Fruit fly (Drosophila melanogaster): Measurements from ENCODE around the gene CG12278.

Gene CG12278

DNA sequence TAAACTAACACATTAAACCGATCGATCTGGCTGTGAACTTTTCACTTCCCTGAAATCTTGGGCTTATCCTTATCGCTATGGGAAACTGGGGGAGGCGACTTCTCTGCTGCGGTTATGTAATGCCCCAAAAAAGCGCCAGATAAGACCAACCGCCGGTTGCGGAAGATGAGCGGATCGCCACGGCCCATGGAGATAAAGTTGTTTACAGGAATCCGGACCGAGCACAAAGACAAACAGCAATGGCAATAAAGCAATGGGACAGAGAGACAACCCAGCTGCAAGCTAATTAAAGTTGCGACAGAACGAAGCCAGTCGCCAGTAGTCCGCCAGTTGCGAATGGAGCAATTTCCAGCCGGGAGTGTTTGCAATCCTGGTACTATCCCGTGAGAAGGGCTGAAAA lies 28.2 kb upstream of the CG12278 start, which contains the start of gene CG5697 (continued):
- TF ChIP-seq tai (GFP tag; optimal IDR thresholded peaks at IDR 0.05) (no peak), Hnf4 (GFP tag; optimal IDR thresholded peaks at IDR 0.05) (no peak), brk (GFP tag; optimal IDR thresholded peaks at IDR 0.05) (no peak), psq (GFP tag; optimal IDR thresholded peaks at IDR 0.05) (no peak), Sp1 (GFP tag; optimal IDR thresholded peaks at IDR 0.05) (no peak), Hr78 (GFP tag; optimal IDR thresholded peaks at IDR 0.05) (no peak), jim (GFP tag; optimal IDR thresholded peaks at IDR 0.05) (no peak), Dif (GFP tag; optimal IDR thresholded peaks at IDR 0.05; ENCODE audit: partially characterized antibody) (no peak), dl (GFP tag; optimal IDR thresholded peaks at IDR 0.05; ENCODE audit: insufficient read depth in 1 of 2, partially characterized antibody in 2 of 2) (no peak)

DNA sequence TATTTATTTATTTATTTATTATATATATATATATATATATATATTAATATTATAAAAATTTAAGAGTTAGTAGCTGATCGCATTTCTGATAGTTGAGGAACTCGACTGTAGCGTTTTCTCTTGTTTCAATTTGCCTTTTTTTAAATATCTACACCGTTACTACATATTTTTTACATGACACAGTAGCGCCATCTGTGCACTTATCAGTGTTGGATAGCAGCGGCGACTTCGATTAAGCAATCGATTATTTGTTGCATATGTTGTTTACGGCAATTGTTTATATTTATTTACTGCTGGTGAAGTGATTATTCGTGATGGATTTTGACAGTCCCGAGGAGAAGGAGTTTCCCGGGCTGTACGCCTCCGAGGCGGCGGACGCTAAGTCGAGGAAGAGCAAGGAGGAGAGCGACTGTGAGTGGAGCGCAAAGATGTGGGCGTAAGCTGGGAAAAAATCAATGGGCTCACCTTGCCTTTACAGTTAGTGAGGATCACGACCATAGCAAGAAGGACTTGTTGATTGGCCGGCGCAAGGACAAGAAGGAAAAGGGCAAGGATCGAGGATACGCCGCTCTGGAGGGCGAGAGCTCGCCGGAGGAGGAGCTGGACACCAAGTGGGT lies 26.3 kb upstream of the CG12278 start, which contains the start of gene Rlip:
TSS of gene Rlip (plus strand) at position 221 of the 617 bp plus-strand sequence.
- peak; percentile 42 for TF ChIP-seq HLH106 (tag; optimal IDR thresholded peaks at IDR 0.05)
- no peak for TF ChIP-seq Abd-B (GFP tag; optimal IDR thresholded peaks at IDR 0.05)
- no peak for TF ChIP-seq ey (GFP tag; optimal IDR thresholded peaks at IDR 0.05)
- TF ChIP-seq h (GFP tag; optimal IDR thresholded peaks at IDR 0.05): peak; percentile 59
- peak; percentile 27 for TF ChIP-seq dmrt93B (GFP tag; optimal IDR thresholded peaks at IDR 0.05)
- TF ChIP-seq fru (GFP tag; optimal IDR thresholded peaks at IDR 0.05): peak; percentile 62
- TF ChIP-seq sv (GFP tag; optimal IDR thresholded peaks at IDR 0.05): no peak
- TF ChIP-seq Hnf4 (GFP tag; optimal IDR thresholded peaks at IDR 0.05): peak; percentile 52
- TF ChIP-seq psq (GFP tag; optimal IDR thresholded peaks at IDR 0.05): peak; percentile 9
- peak; percentile 50 for TF ChIP-seq rgr (GFP tag; optimal IDR thresholded peaks at IDR 0.05)
- no peak for TF ChIP-seq Rel (GFP tag; optimal IDR thresholded peaks at IDR 0.05)
- TF ChIP-seq Rel (tag; optimal IDR thresholded peaks at IDR 0.05): peak; percentile 17
- TF ChIP-seq CG9705 (GFP tag; optimal IDR thresholded peaks at IDR 0.05): peak; percentile 30
- TF ChIP-seq foxo (GFP tag; optimal IDR thresholded peaks at IDR 0.05): peak in 1 of 2 experiments; percentile 67

DNA sequence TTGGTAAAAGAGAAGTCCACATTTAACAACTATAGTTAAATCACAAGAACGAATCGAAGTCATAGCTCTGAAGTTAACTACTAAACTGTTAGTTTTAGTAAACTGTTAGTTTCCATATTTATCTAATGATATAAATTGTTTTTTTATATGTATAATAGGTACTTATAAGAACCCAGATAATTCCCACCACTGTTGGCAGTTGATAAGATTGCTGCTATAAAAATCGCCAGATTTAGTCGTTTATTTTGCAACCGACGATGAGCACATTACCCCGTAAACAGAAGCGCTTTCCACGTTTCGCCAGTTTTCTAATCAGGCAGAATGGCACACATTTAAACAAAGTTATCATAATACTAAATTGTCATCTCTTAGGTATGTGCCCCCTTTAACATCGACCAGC lies 24.8 kb upstream of the CG12278 start:
- TF ChIP-seq foxo (GFP tag; optimal IDR thresholded peaks at IDR 0.05) (peak in 1 of 2 experiments; percentile 31), brk (GFP tag; optimal IDR thresholded peaks at IDR 0.05) (peak; percentile 27), h (GFP tag; optimal IDR thresholded peaks at IDR 0.05) (peak; percentile 7), tai (GFP tag; optimal IDR thresholded peaks at IDR 0.05) (no peak), dl (GFP tag; optimal IDR thresholded peaks at IDR 0.05; ENCODE audit: insufficient read depth in 1 of 2, partially characterized antibody in 2 of 2) (no peak)

DNA sequence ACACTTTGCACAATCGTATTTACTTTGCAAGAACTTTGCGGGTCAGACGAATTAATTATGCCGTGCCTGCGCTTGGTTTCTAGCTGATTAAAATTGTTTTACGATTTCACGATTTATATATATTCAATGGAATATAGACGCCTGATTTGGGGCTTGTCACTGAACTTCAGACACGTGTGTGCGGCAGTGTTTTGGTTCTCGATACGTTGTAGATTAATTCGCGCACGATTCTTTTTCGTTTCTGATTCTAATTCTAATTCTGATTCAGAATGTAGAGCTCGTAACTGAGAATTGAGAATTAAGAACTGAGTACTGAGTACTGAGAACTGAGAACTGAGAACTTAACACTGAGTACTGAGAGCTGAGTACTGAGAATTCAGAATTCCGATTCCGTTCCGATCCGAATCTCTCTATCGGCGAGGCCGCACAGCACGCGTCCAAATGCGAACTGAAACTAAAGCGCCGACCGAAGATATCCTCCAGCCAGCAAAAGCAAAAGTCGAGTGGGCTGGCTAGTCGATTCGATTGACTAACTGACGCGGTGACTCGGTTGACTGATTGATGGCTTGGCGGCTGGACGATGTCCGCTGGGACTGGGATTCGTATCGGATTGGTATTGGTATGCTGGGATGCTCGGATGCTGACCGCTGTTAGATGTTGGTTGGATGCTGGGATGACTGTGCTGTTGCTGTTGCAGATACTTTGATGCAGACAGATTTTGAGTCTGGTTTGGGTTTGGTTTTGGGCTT lies 20.9 kb upstream of the CG12278 start:
- TF ChIP-seq jim (GFP tag; optimal IDR thresholded peaks at IDR 0.05): no peak

DNA sequence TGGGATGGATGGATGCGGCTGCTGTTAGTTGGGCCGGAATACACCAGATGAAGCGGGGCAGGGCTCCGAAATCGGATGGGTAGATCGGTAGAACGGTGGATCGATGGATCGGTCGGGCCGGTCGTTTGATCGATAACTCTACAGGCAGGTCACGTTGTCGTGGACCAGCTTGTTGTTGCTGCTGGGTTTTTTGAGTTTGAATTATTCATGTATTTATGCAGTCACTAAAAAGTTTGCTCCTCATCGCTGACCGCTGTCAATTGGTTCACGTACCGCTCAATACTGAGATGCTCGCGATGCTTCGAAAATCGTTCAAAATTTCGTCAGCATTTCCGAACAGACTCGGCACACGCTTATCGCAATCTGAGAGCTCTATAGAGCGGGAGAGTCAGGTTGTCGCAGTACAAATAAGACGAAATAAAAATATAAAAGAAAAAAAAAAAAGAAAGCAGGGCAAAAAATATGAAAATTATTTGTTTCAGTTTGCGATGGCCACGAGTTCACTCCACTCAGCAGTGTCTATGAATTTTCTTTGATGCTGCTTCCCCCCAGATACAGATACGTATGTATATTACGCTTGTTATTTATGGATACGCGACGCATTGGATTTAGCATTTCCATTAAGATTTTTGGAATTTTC lies 19.8 kb upstream of the CG12278 start, which contains the start of gene peg:
TSS of gene peg (minus strand) at position 262 of the 640 bp plus-strand sequence.
- TF ChIP-seq sage (GFP tag; optimal IDR thresholded peaks at IDR 0.05) (peak; percentile 9), psq (GFP tag; optimal IDR thresholded peaks at IDR 0.05) (no peak), brk (GFP tag; optimal IDR thresholded peaks at IDR 0.05) (no peak), Sp1 (GFP tag; optimal IDR thresholded peaks at IDR 0.05) (peak; percentile 72), fru (GFP tag; optimal IDR thresholded peaks at IDR 0.05) (no peak), N (GFP tag; optimal IDR thresholded peaks at IDR 0.05) (no peak), Abd-B (GFP tag; optimal IDR thresholded peaks at IDR 0.05) (no peak), CrebA (GFP tag; optimal IDR thresholded peaks at IDR 0.05; ENCODE audit: borderline replicate concordance) (peak; percentile 68), HLH106 (tag; optimal IDR thresholded peaks at IDR 0.05) (peak; percentile 9), tai (GFP tag; optimal IDR thresholded peaks at IDR 0.05) (no peak), Myc (optimal IDR thresholded peaks at IDR 0.05) (no peak), sv (GFP tag; optimal IDR thresholded peaks at IDR 0.05) (no peak), br (GFP tag; optimal IDR thresholded peaks at IDR 0.05) (peak; percentile 37), Rel (GFP tag; optimal IDR thresholded peaks at IDR 0.05) (peak; percentile 84), Rel (tag; optimal IDR thresholded peaks at IDR 0.05) (no peak), Mio (GFP tag; optimal IDR thresholded peaks at IDR 0.05) (no peak), CG9705 (GFP tag; optimal IDR thresholded peaks at IDR 0.05) (no peak), CG32264 (GFP tag; optimal IDR thresholded peaks at IDR 0.05) (no peak)
